Worm (Caenorhabditis elegans) whole organism, late embryonic: ENCODE results near the gene ncx-8.

ENCODE experiments used
- T23F11.4 ChIP-seq: fragments of 200-800 bp; sonication (Bioruptor generic); optimal IDR thresholded peaks from 2 replicates; lab custom pipeline; 2018; ENCODE audit warnings: mild to moderate bottlenecking, missing genetic modification characterization, missing compliant biosample characterization
- ama-1 ChIP-seq: fragments of 150-350 bp; optimal IDR thresholded peaks from 2 replicates; lab custom pipeline; 2014
- ceh-14 ChIP-seq: sonication (generic microtip); optimal IDR thresholded peaks from 2 replicates; lab custom pipeline; 2016; ENCODE audit warnings: missing genotype, missing genetic modification characterization, missing compliant biosample characterization
- ceh-2 ChIP-seq: sonication (generic microtip); optimal IDR thresholded peaks from 2 replicates; lab custom pipeline; 2016; ENCODE audit warnings: missing genotype, missing genetic modification characterization, missing compliant biosample characterization
- ets-4 ChIP-seq: sonication (generic microtip); optimal IDR thresholded peaks from 2 replicates; lab custom pipeline; 2016; ENCODE audit warnings: missing genetic modification characterization, missing compliant biosample characterization
- eyg-1 ChIP-seq: sonication (generic microtip); optimal IDR thresholded peaks from 2 replicates; lab custom pipeline; 2016; ENCODE audit warnings: missing genotype, missing genetic modification characterization, missing compliant biosample characterization
- hlh-8 ChIP-seq: sonication (generic microtip); optimal IDR thresholded peaks from 2 replicates; lab custom pipeline; 2016; ENCODE audit warnings: missing genotype, missing genetic modification characterization, missing compliant biosample characterization
- lin-11 ChIP-seq: fragments of 200-800 bp; sonication (Bioruptor generic); optimal IDR thresholded peaks from 2 replicates; lab custom pipeline; 2018; ENCODE audit warnings: mild to moderate bottlenecking, missing genetic modification characterization, missing compliant biosample characterization
- pat-9 ChIP-seq: fragments of 200-800 bp; sonication (Bioruptor generic); optimal IDR thresholded peaks from 2 replicates; lab custom pipeline; 2018; ENCODE audit warnings: mild to moderate bottlenecking, missing genetic modification characterization, moderate library complexity, missing compliant biosample characterization
- ref-2 ChIP-seq: sonication (generic microtip); optimal IDR thresholded peaks from 2 replicates; lab custom pipeline; 2016; ENCODE audit warnings: missing genetic modification characterization, missing compliant biosample characterization
- ttx-3 ChIP-seq: sonication (generic microtip); optimal IDR thresholded peaks from 2 replicates; lab custom pipeline; 2016; ENCODE audit warnings: missing genetic modification reagents, missing genetic modification characterization, missing compliant biosample characterization
- zip-5 ChIP-seq: sonication (generic microtip); optimal IDR thresholded peaks from 2 replicates; lab custom pipeline; 2016; ENCODE audit warnings: missing genetic modification characterization, missing compliant biosample characterization

ce11 chrV:5016728-5017127, 29.7 kb upstream of the ncx-8 start:
- no peak for TF ChIP-seq ets-4 (tag; lab: Kevin White, UChicago)
- TF ChIP-seq zip-5: no peak
- TF ChIP-seq ref-2 (tag; lab: Kevin White, UChicago): no peak
- no peak for TF ChIP-seq ama-1
- TF ChIP-seq lin-11 (tag; lab: Kevin White, UChicago): no peak
- TF ChIP-seq ceh-14 (tag; lab: Kevin White, UChicago): peak; percentile 46
- no peak for TF ChIP-seq ttx-3 (tag; lab: Kevin White, UChicago)
- TF ChIP-seq T23F11.4 (GFP tag; lab: Kevin White, UChicago): no peak
- TF ChIP-seq pat-9 (tag; lab: Kevin White, UChicago): no peak
- no peak for TF ChIP-seq eyg-1 (tag; lab: Kevin White, UChicago)
- TF ChIP-seq hlh-8 (tag; lab: Kevin White, UChicago): no peak
- TF ChIP-seq ceh-2 (tag; lab: Kevin White, UChicago): no peak
